Worm (Caenorhabditis elegans): ENCODE data around the gene F42H10.6.

DNA sequence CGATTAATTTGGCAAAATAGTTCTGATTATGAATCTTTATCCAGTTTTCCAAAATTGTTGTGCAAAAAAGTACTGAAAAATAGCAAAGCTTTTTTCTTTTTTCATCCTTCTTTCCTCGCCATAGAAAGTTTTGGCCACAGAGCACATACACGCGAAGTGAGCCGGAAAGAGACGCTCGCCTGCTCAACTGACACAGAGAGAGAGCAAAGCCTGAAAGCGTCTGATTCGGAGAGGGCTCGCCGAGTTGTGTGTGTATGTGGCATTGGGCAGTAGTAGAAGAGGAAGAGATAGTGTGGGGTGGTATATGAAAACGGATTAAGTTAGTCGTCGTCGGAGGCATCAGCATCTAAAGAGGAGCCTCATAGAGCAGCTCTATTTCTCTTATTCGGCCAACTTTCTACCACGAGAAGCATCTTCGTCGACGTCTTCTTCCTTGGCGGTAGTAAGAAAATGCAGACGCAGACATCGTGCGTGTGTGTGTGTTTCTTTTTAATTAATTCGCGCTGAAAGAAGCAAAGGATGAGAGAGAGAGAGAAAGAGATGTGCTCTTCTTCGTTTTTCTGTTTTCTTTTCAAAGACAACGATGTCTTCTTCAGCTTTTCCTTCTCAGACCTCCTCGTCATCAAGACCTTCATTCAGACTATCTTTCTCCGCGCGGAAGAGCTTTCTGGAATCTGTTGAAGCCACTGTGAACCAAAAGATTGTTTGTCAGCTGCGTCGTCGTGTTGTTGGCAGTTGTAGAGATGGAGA, 29.6 kb upstream of the F42H10.6 start:
- no peak for TF ChIP-seq tbx-37 (GFP tag; conservative IDR thresholded peaks at IDR 0.05)
- TF ChIP-seq hnd-1 (tag; optimal IDR thresholded peaks at IDR 0.05) = no peak
- TF ChIP-seq scrt-1 (GFP tag; IDR thresholded peaks at IDR 0.05) = no peak
- TF ChIP-seq ets-7 (tag; optimal IDR thresholded peaks at IDR 0.05) = no peak
- no peak for TF ChIP-seq ama-1 (optimal IDR thresholded peaks at IDR 0.05)
- no peak for TF ChIP-seq ceh-13 (GFP tag; optimal IDR thresholded peaks at IDR 0.05)
